Fruit fly (Drosophila melanogaster) whole organism, embryonic: Measurements from ENCODE around the gene CG12773.

Experiments
- Adf1 ChIP-seq: fragments of 200-800 bp; sonication (Bioruptor generic); IDR thresholded peaks from 2 replicates; pipeline ENCODE4 v1.3.6; 2022; ENCODE audit warnings: missing biosample characterization, missing genetic modification characterization
- B-H2 ChIP-seq: fragments of 200-800 bp; sonication (Bioruptor generic); optimal IDR thresholded peaks from 2 replicates; lab custom pipeline; 2018; ENCODE audit warnings: missing biosample characterization, mild to moderate bottlenecking, missing genetic modification characterization
- BEAF-32 ChIP-seq: fragments of 200-800 bp; sonication (Bioruptor generic); optimal IDR thresholded peaks from 3 replicates; lab custom pipeline; 2017; ENCODE audit warnings: missing biosample characterization, missing genetic modification characterization, mild to moderate bottlenecking, moderate library complexity, missing genetic modification reagents
- Bgb ChIP-seq: fragments of 200-800 bp; sonication (Bioruptor generic); IDR thresholded peaks from 2 replicates; pipeline ENCODE4 v1.3.6; 2022; ENCODE audit warnings: missing biosample characterization, missing genetic modification characterization; ENCODE audit not compliant: partially characterized antibody
- Bteb2 ChIP-seq: fragments of 200-800 bp; sonication (Bioruptor generic); optimal IDR thresholded peaks from 2 replicates; lab custom pipeline; 2016; ENCODE audit warnings: missing biosample characterization, missing genetic modification characterization
- CG11456 ChIP-seq: fragments of 200-800 bp; sonication (Bioruptor generic); IDR thresholded peaks from 3 replicates; pipeline ENCODE4 v1.3.6; 2022; ENCODE audit warnings: missing biosample characterization, missing genetic modification characterization
- CG14014 ChIP-seq: fragments of 200-800 bp; sonication (Bioruptor generic); IDR thresholded peaks from 2 replicates; pipeline ENCODE4 v1.3.6; 2022; ENCODE audit warnings: missing biosample characterization, missing genetic modification characterization
- CG17186 ChIP-seq: fragments of 200-800 bp; sonication (Bioruptor generic); optimal IDR thresholded peaks from 3 replicates; lab custom pipeline; 2017; ENCODE audit warnings: missing biosample characterization, missing genetic modification reagents, missing genetic modification characterization
- CG17829 ChIP-seq: fragments of 200-800 bp; optimal IDR thresholded peaks from 2 replicates; lab custom pipeline; 2019; ENCODE audit warnings: missing biosample characterization, mild to moderate bottlenecking, missing genetic modification characterization, moderate library complexity
- CG18599 ChIP-seq: fragments of 200-800 bp; sonication (Bioruptor generic); optimal IDR thresholded peaks from 3 replicates; lab custom pipeline; 2017; ENCODE audit warnings: missing biosample characterization, missing genetic modification characterization, mild to moderate bottlenecking, moderate library complexity, missing genetic modification reagents
- CG2712 ChIP-seq: fragments of 200-800 bp; optimal IDR thresholded peaks from 3 replicates; lab custom pipeline; 2019; ENCODE audit warnings: missing biosample characterization, mild to moderate bottlenecking, missing genetic modification characterization, moderate library complexity
- CG33557 ChIP-seq: fragments of 200-800 bp; sonication (Bioruptor generic); optimal IDR thresholded peaks from 2 replicates; lab custom pipeline; 2019; ENCODE audit warnings: missing biosample characterization, mild to moderate bottlenecking, missing genetic modification characterization, moderate library complexity
- CG34376 ChIP-seq: fragments of 200-800 bp; sonication (Bioruptor generic); optimal IDR thresholded peaks from 2 replicates; lab custom pipeline; 2018; ENCODE audit warnings: missing biosample characterization, mild to moderate bottlenecking, missing genetic modification characterization
- CG34422 ChIP-seq: fragments of 200-800 bp; sonication (Bioruptor generic); IDR thresholded peaks from 3 replicates; pipeline ENCODE4 v1.3.6; 2022; ENCODE audit warnings: missing biosample characterization, missing genetic modification characterization
- CG43689 ChIP-seq: fragments of 200-800 bp; sonication (Bioruptor generic); IDR thresholded peaks from 2 replicates; pipeline ENCODE4 v1.3.6; 2022; ENCODE audit warnings: missing biosample characterization, missing genetic modification characterization
- CG4617 ChIP-seq: fragments of 200-800 bp; sonication (Bioruptor generic); optimal IDR thresholded peaks from 3 replicates; lab custom pipeline; 2016; ENCODE audit warnings: missing biosample characterization, missing genetic modification characterization, borderline replicate concordance
- CG7963 ChIP-seq: fragments of 200-800 bp; sonication (Bioruptor generic); IDR thresholded peaks from 3 replicates; pipeline ENCODE4 v1.3.6; 2022; ENCODE audit warnings: missing biosample characterization, missing genetic modification characterization; ENCODE audit not compliant: partially characterized antibody
- CG8290 ChIP-seq, 3 experiments: fragments of 200-800 bp; sonication (Bioruptor generic); optimal IDR thresholded peaks; 2 replicates each; lab custom pipeline; 2016 to 2019; ENCODE audit warnings: missing biosample characterization in 3 of 3, missing genetic modification characterization in 3 of 3, mild to moderate bottlenecking in 2 of 3, moderate library complexity in 1 of 3
- CG9215 ChIP-seq: fragments of 200-800 bp; sonication (Bioruptor generic); IDR thresholded peaks from 2 replicates; pipeline ENCODE4 v1.3.6; 2022; ENCODE audit warnings: missing biosample characterization, missing genetic modification characterization
- CG9437 ChIP-seq: fragments of 200-800 bp; sonication (Bioruptor generic); optimal IDR thresholded peaks from 2 replicates; lab custom pipeline; 2018; ENCODE audit warnings: missing biosample characterization, mild to moderate bottlenecking, missing genetic modification characterization
- CG9797 ChIP-seq: fragments of 200-800 bp; sonication (Bioruptor generic); optimal IDR thresholded peaks from 3 replicates; lab custom pipeline; 2018; ENCODE audit warnings: missing biosample characterization, mild to moderate bottlenecking, missing genetic modification characterization
- CHES-1-like ChIP-seq: fragments of 200-800 bp; sonication (Bioruptor generic); optimal IDR thresholded peaks from 2 replicates; lab custom pipeline; 2016; ENCODE audit warnings: missing biosample characterization, missing genetic modification characterization
- Fer3 ChIP-seq: fragments of 200-800 bp; sonication (Bioruptor generic); optimal IDR thresholded peaks from 2 replicates; lab custom pipeline; 2018; ENCODE audit warnings: missing biosample characterization, mild to moderate bottlenecking, missing genetic modification characterization, moderate library complexity
- HHEX ChIP-seq: fragments of 200-800 bp; sonication (Bioruptor generic); optimal IDR thresholded peaks from 3 replicates; lab custom pipeline; 2017; ENCODE audit warnings: missing biosample characterization, mild to moderate bottlenecking, missing genetic modification characterization, missing genetic modification reagents
- Hmr ChIP-seq: fragments of 200-800 bp; sonication (Bioruptor generic); optimal IDR thresholded peaks from 3 replicates; lab custom pipeline; 2017; ENCODE audit warnings: mild to moderate bottlenecking, missing biosample characterization, missing genetic modification reagents, missing genetic modification characterization
- Lhr ChIP-seq: fragments of 200-800 bp; sonication (Bioruptor generic); optimal IDR thresholded peaks from 3 replicates; lab custom pipeline; 2017; ENCODE audit warnings: mild to moderate bottlenecking, missing biosample characterization, missing genetic modification reagents, missing genetic modification characterization
- MBD-R2 ChIP-seq: fragments of 200-800 bp; sonication (Bioruptor generic); IDR thresholded peaks from 2 replicates; pipeline ENCODE4 v1.3.6; 2022; ENCODE audit warnings: missing biosample characterization, missing genetic modification characterization
- Max ChIP-seq: fragments of 200-800 bp; sonication (Bioruptor generic); optimal IDR thresholded peaks from 2 replicates; lab custom pipeline; 2016; ENCODE audit warnings: missing biosample characterization, mild to moderate bottlenecking, missing genetic modification characterization
- Med ChIP-seq: fragments of 200-800 bp; sonication (Bioruptor generic); peaks from one replicate; lab custom pipeline; 2016; ENCODE audit warnings: missing biosample characterization, missing genetic modification characterization, mild to moderate bottlenecking, inconsistent platforms, moderate library complexity
- Rx ChIP-seq: fragments of 200-800 bp; sonication (Bioruptor generic); IDR thresholded peaks from 2 replicates; pipeline ENCODE4 v1.3.6; 2022; ENCODE audit warnings: missing biosample characterization, missing genetic modification characterization
- Sry-δ ChIP-seq: fragments of 200-800 bp; sonication (Bioruptor generic); optimal IDR thresholded peaks from 2 replicates; lab custom pipeline; 2016; ENCODE audit warnings: missing biosample characterization, missing genetic modification characterization
- Trl ChIP-seq, 3 experiments: fragments of >200 bp in 2 of 3; fragments of 200-800 bp in 1 of 3; sonication (Bioruptor generic) in 1 of 3; optimal IDR thresholded peaks; 2 replicates in 1 of 3; 3 replicates in 2 of 3; lab custom pipeline; 2016 to 2017; ENCODE audit warnings: missing biosample characterization in 1 of 3, missing genetic modification characterization in 1 of 3
- bab2 ChIP-seq: fragments of 200-800 bp; sonication (Bioruptor generic); optimal IDR thresholded peaks from 2 replicates; lab custom pipeline; 2016; ENCODE audit warnings: missing biosample characterization, missing genetic modification characterization
- bsh ChIP-seq, 2 experiments: fragments of 200-800 bp; sonication (Bioruptor generic); optimal IDR thresholded peaks; 2 replicates each; lab custom pipeline; 2017 to 2018; ENCODE audit warnings: mild to moderate bottlenecking in 2 of 2, missing biosample characterization in 2 of 2, missing genetic modification characterization in 2 of 2, moderate library complexity in 1 of 2
- croc ChIP-seq: fragments of 200-800 bp; sonication (Bioruptor generic); conservative IDR thresholded peaks from 3 replicates; pipeline ENCODE4 v1.3.6; 2022; ENCODE audit warnings: missing biosample characterization, missing genetic modification characterization
- crp ChIP-seq, 2 experiments: fragments of 200-800 bp; sonication (Bioruptor generic); optimal IDR thresholded peaks; 2 replicates in 1 of 2; 3 replicates in 1 of 2; lab custom pipeline; 2017; ENCODE audit warnings: missing biosample characterization in 2 of 2, missing genetic modification characterization in 2 of 2, mild to moderate bottlenecking in 1 of 2, moderate library complexity in 1 of 2
- dimm ChIP-seq: fragments of 200-800 bp; sonication (Bioruptor generic); IDR thresholded peaks from 2 replicates; pipeline ENCODE4 v1.3.6; 2022; ENCODE audit warnings: missing biosample characterization, missing genetic modification characterization
- dpn ChIP-seq, 2 experiments: fragments of 200-800 bp; sonication (Bioruptor generic); optimal IDR thresholded peaks; 3 replicates each; lab custom pipeline; 2016; ENCODE audit warnings: missing biosample characterization in 2 of 2, missing genetic modification characterization in 2 of 2
- gce ChIP-seq: fragments of 200-800 bp; sonication (Bioruptor generic); IDR thresholded peaks from 3 replicates; pipeline ENCODE4 v1.3.6; 2022; ENCODE audit warnings: missing biosample characterization, missing genetic modification characterization
- grn ChIP-seq: fragments of 200-800 bp; sonication (Bioruptor generic); optimal IDR thresholded peaks from 3 replicates; lab custom pipeline; 2017; ENCODE audit warnings: missing biosample characterization, missing genetic modification characterization
- gsb-n ChIP-seq: fragments of 200-800 bp; sonication (Bioruptor generic); optimal IDR thresholded peaks from 3 replicates; lab custom pipeline; 2018; ENCODE audit warnings: missing biosample characterization, mild to moderate bottlenecking, missing genetic modification characterization
- hb ChIP-seq: fragments of 200-800 bp; sonication (Bioruptor generic); IDR thresholded peaks from 3 replicates; pipeline ENCODE4 v1.3.6; 2022; ENCODE audit warnings: missing biosample characterization, missing genetic modification characterization; ENCODE audit not compliant: partially characterized antibody
- inv ChIP-seq: fragments of 200-800 bp; sonication (Bioruptor generic); IDR thresholded peaks from 2 replicates; pipeline ENCODE4 v1.3.6; 2022; ENCODE audit warnings: missing biosample characterization, missing genetic modification characterization; ENCODE audit not compliant: partially characterized antibody
- mam ChIP-seq: fragments of 200-800 bp; sonication (Bioruptor generic); optimal IDR thresholded peaks from 3 replicates; lab custom pipeline; 2016; ENCODE audit warnings: missing biosample characterization, missing genetic modification characterization
- pfk ChIP-seq: fragments of 200-800 bp; sonication (Bioruptor generic); optimal IDR thresholded peaks from 2 replicates; lab custom pipeline; 2018; ENCODE audit warnings: missing biosample characterization, mild to moderate bottlenecking, missing genetic modification characterization, moderate library complexity
- pzg ChIP-seq: fragments of 200-800 bp; sonication (Bioruptor generic); optimal IDR thresholded peaks from 3 replicates; lab custom pipeline; 2018; ENCODE audit warnings: missing biosample characterization, mild to moderate bottlenecking, missing genetic modification characterization, moderate library complexity
- sug ChIP-seq: fragments of 200-800 bp; optimal IDR thresholded peaks from 2 replicates; lab custom pipeline; 2019; ENCODE audit warnings: missing biosample characterization, mild to moderate bottlenecking, missing genetic modification characterization, moderate library complexity
- twi ChIP-seq: fragments of 200-800 bp; optimal IDR thresholded peaks from 2 replicates; lab custom pipeline; 2019; ENCODE audit warnings: missing biosample characterization, mild to moderate bottlenecking, missing genetic modification characterization, moderate library complexity

CG12773 gene

DNA sequence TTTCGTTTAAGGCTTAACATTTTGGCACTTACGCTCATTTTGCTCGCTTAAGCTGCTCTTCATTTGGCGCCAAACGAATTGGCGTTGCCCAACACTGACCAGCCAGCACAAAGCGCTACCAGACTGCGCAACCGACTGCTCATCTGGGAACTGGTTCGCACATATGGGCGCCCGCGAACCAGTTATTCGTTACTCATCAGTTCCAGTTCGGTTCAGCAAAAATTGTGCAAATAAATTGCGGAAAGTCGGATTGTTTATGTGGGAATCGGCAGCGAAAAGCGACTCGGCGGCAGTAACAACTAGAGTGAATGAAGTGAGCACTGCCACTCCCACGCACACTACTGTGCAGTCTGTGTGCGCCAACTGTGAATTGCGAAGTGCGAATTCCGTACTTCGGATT lies 39.1 kb upstream of the CG12773 start, which contains the start of gene Rilpl (continued):
- TF ChIP-seq CG9797 (GFP tag; lab: Kevin White, UChicago) (peak; percentile 23), HHEX (peak; percentile 2), Sry-δ (peak; percentile 40), B-H2 (GFP tag; lab: Kevin White, UChicago) (peak; percentile 24), pzg (GFP tag; lab: Kevin White, UChicago) (peak; percentile 93), CG8290 (GFP tag; optimal IDR thresholded peaks at IDR 0.05; lab: Kevin White, UChicago) (no peak), CG8290 (tag; optimal IDR thresholded peaks at IDR 0.05; lab: Kevin White, UChicago) (peak in 1 of 2 experiments; percentile 75), CG34376 (peak; percentile 34), grn (GFP tag; lab: Kevin White, UChicago) (no peak), CG17829 (tag; lab: Kevin White, UChicago) (peak; percentile 44), CG17186 (GFP tag; lab: Kevin White, UChicago) (peak; percentile 90), bab2 (GFP tag; lab: Kevin White, UChicago) (peak; percentile 2), CG14014 (no peak), Adf1 (GFP tag; lab: Robert Waterston, UW) (peak; percentile 19; the same call in 1 of the 2 replicates), Lhr (GFP tag; lab: Kevin White, UChicago) (peak; percentile 30), CG43689 (GFP tag; lab: Robert Waterston, UW) (no peak), dpn (GFP tag; optimal IDR thresholded peaks at IDR 0.05; lab: Kevin White, UChicago) (peak in 1 of 2 experiments; percentile 50), sug (tag; lab: Kevin White, UChicago) (peak; percentile 41), CHES-1-like (GFP tag; lab: Kevin White, UChicago) (peak; percentile 41), CG34422 (GFP tag; lab: Robert Waterston, UW) (peak; percentile 7; the same call in 1 of the 3 replicates), Med (GFP tag; lab: Kevin White, UChicago) (peak; percentile 94), twi (tag; lab: Kevin White, UChicago) (peak; percentile 51), MBD-R2 (GFP tag; lab: Robert Waterston, UW) (peak; percentile 66), CG7963 (0 out of 3 replicates have a peak, but pooled peaks have one; percentile 46), Trl (optimal IDR thresholded peaks at IDR 0.05; lab: Kevin White, UChicago) (no peak), Trl (GFP tag; optimal IDR thresholded peaks at IDR 0.05; lab: Kevin White, UChicago) (peak; percentile 34), gsb-n (tag; lab: Kevin White, UChicago) (peak; percentile 75), CG33557 (GFP tag; lab: Kevin White, UChicago) (no peak), crp (GFP tag; optimal IDR thresholded peaks at IDR 0.05; lab: Kevin White, UChicago) (peak in 1 of 2 experiments; percentile 81), bsh (GFP tag; optimal IDR thresholded peaks at IDR 0.05; lab: Kevin White, UChicago) (peak in 1 of 2 experiments; percentile 7), BEAF-32 (peak; percentile 47), CG9215 (no peak), Hmr (GFP tag; lab: Kevin White, UChicago) (peak; percentile 45), Bgb (GFP tag; lab: Robert Waterston, UW) (peak; percentile 68), dimm (GFP tag; lab: Robert Waterston, UW) (no peak), inv (peak; percentile 53; the same call in 1 of the 2 replicates), Bteb2 (GFP tag; lab: Kevin White, UChicago) (peak; percentile 25), hb (no peak), Fer3 (tag; lab: Kevin White, UChicago) (no peak), croc (GFP tag; lab: Robert Waterston, UW) (no peak), CG9437 (GFP tag; lab: Kevin White, UChicago) (no peak), CG18599 (GFP tag; lab: Kevin White, UChicago) (no peak), Max (peak; percentile 22), Rx (GFP tag; lab: Robert Waterston, UW) (peak; percentile 26; the same call in 1 of the 2 replicates), gce (GFP tag; lab: Robert Waterston, UW) (no peak), CG11456 (GFP tag; lab: Robert Waterston, UW) (0 out of 3 replicates have a peak, but pooled peaks have one; percentile 24), pfk (GFP tag; lab: Kevin White, UChicago) (peak; percentile 30), CG4617 (GFP tag; lab: Kevin White, UChicago) (peak; percentile 81), CG2712 (peak; percentile 15), mam (GFP tag; lab: Kevin White, UChicago) (peak; percentile 13)
